Worm (Caenorhabditis elegans) whole organism, young adult: ENCODE data around the gene timp-1.

Experiments
- F49E8.2 ChIP-seq: sonication (generic microtip); optimal IDR thresholded peaks from 3 replicates; lab custom pipeline; 2017; ENCODE audit warnings: missing genetic modification characterization, mild to moderate bottlenecking, missing compliant biosample characterization, antibody characterized with exemption, moderate library complexity; ENCODE audit not compliant: insufficient read depth
- F52B5.7 ChIP-seq: sonication (generic microtip); optimal IDR thresholded peaks from 2 replicates; lab custom pipeline; 2016; ENCODE audit warnings: mild to moderate bottlenecking, missing genetic modification characterization, missing compliant biosample characterization
- Y79H2A.3 ChIP-seq: fragments of 200-800 bp; sonication (Bioruptor generic); conservative IDR thresholded peaks from 2 replicates; pipeline ENCODE4 v1.3.6; 2022; ENCODE audit warnings: missing genetic modification reagents, missing genetic modification characterization, missing compliant biosample characterization
- ama-1 ChIP-seq, 3 experiments: fragments of 150-350 bp in 1 of 3; sonication (generic microtip) in 2 of 3; optimal IDR thresholded peaks; 2 replicates each; lab custom pipeline; 2014 to 2018; ENCODE audit warnings: missing biosample characterization in 2 of 3, missing genetic modification characterization in 2 of 3, missing genetic modification reagents in 2 of 3
- egrh-3 ChIP-seq: fragments of 200-800 bp; sonication (Bioruptor generic); IDR thresholded peaks from 2 replicates; pipeline ENCODE4 v1.3.6; 2022; ENCODE audit warnings: missing genetic modification reagents, missing genetic modification characterization, missing compliant biosample characterization
- nhr-27 ChIP-seq: fragments of 200-800 bp; sonication (Bioruptor generic); optimal IDR thresholded peaks from 2 replicates; lab custom pipeline; 2018; ENCODE audit warnings: mild to moderate bottlenecking, missing genetic modification characterization, moderate library complexity, missing compliant biosample characterization
- pha-4 ChIP-seq: fragments of 150-350 bp; sonication (generic microtip); optimal IDR thresholded peaks from 2 replicates; lab custom pipeline; 2014; ENCODE audit warnings: missing biosample characterization, missing genetic modification reagents, missing genetic modification characterization
- somi-1 ChIP-seq: fragments of 200-800 bp; sonication (Bioruptor generic); optimal IDR thresholded peaks from 2 replicates; lab custom pipeline; 2018; ENCODE audit warnings: mild to moderate bottlenecking, missing genetic modification characterization, missing compliant biosample characterization
- sptf-2 ChIP-seq: fragments of 200-800 bp; sonication (Bioruptor generic); optimal IDR thresholded peaks from 2 replicates; lab custom pipeline; 2018; ENCODE audit warnings: mild to moderate bottlenecking, missing genetic modification characterization, missing compliant biosample characterization
- tbp1 ChIP-seq: fragments of 200-800 bp; sonication (Bioruptor generic); optimal IDR thresholded peaks from 2 replicates; lab custom pipeline; 2018; ENCODE audit warnings: mild to moderate bottlenecking, missing genetic modification characterization, missing compliant biosample characterization
- unc-62 ChIP-seq: fragments of 150-350 bp; optimal IDR thresholded peaks from 2 replicates; lab custom pipeline; 2014; ENCODE audit warnings: missing biosample characterization, missing genetic modification reagents, missing genetic modification characterization
- ztf-25 ChIP-seq: fragments of 200-800 bp; sonication (Bioruptor generic); IDR thresholded peaks from 2 replicates; pipeline ENCODE4 v1.3.6; 2022; ENCODE audit warnings: missing genetic modification reagents, missing genetic modification characterization, missing compliant biosample characterization
- ztf-28 ChIP-seq: fragments of 200-800 bp; sonication (Bioruptor generic); IDR thresholded peaks from 2 replicates; pipeline ENCODE4 v1.3.6; 2022; ENCODE audit warnings: missing genetic modification reagents, missing genetic modification characterization, missing compliant biosample characterization

- TF ChIP-seq tbp1 (no peak), nhr-27 (no peak), ztf-25 (GFP tag; lab: Robert Waterston, UW) (no peak), pha-4 (tag; lab: Kevin White, UChicago) (no peak), ama-1 (optimal IDR thresholded peaks at IDR 0.05; lab: Kevin White, UChicago) (no peak), ama-1 (GFP tag; optimal IDR thresholded peaks at IDR 0.05; lab: Kevin White, UChicago) (no peak), F52B5.7 (tag; lab: Kevin White, UChicago) (no peak), somi-1 (GFP tag; lab: Kevin White, UChicago) (no peak), unc-62 (GFP tag; lab: Kevin White, UChicago) (no peak), sptf-2 (GFP tag; lab: Kevin White, UChicago) (no peak), Y79H2A.3 (GFP tag; lab: Robert Waterston, UW) (no peak), F49E8.2 (tag; lab: Kevin White, UChicago) (no peak), egrh-3 (no peak), ztf-28 (no peak)
Measured at ce11 chrV:8168219-8168962, 38.6 kb upstream of the timp-1 start, which contains the start of gene F20D6.8.
